Fruit fly (Drosophila melanogaster) whole organism, larva: ENCODE measurements around the gene CG4701.
"Not testable (repeated sequence)": the region's sequence is repeated elsewhere in the genome, so short reads cannot be mapped to it uniquely, and the experiment has no call there.

Source experiments
- noc ChIP-seq: fragments of 200-800 bp; sonication (Bioruptor generic); optimal IDR thresholded peaks from 3 replicates; lab custom pipeline; 2019; ENCODE audit warnings: missing biosample characterization, mild to moderate bottlenecking, missing genetic modification characterization, moderate library complexity

The CG4701 gene

dm6 chr2L:14765608-14766007 lies at the start of gene CG4701:
TSS of gene CG4701 (plus strand) at chr2L:14765908.
- TF ChIP-seq noc (tag; lab: Kevin White, UChicago): no peak

- no peak for TF ChIP-seq noc (tag; lab: Kevin White, UChicago)
Measured at dm6 chr2L:14730077-14730476, 35.6 kb upstream of the CG4701 start, which contains the start of gene CG42685. TSS of gene CG42685 (minus strand) at chr2L:14730177.

dm6 chr2L:14735543-14735942 lies 30.2 kb upstream of the CG4701 start, which contains the start of gene CG31835:
TSS of gene CG31835 (plus strand) at chr2L:14735843.
- TF ChIP-seq noc (tag; lab: Kevin White, UChicago): not testable (repeated sequence)

- TF ChIP-seq noc (tag; lab: Kevin White, UChicago): not testable (repeated sequence)
Measured at dm6 chr2L:14737669-14738068, 28.0 kb upstream of the CG4701 start, which contains the start of gene CG31775. TSS of gene CG31775 (minus strand) at chr2L:14737769.

dm6 chr2L:14739614-14740013 lies 26.1 kb upstream of the CG4701 start, which contains the start of gene CG42585:
TSS of gene CG42585 (plus strand) at chr2L:14739914.
- not testable (repeated sequence) for TF ChIP-seq noc (tag; lab: Kevin White, UChicago)

- not testable (repeated sequence) for TF ChIP-seq noc (tag; lab: Kevin White, UChicago)
Measured at dm6 chr2L:14741740-14742139, 24.0 kb upstream of the CG4701 start, which contains the start of gene CG42586. TSS of gene CG42586 (minus strand) at chr2L:14741840.

- not testable (repeated sequence) for TF ChIP-seq noc (tag; lab: Kevin White, UChicago)
Measured at dm6 chr2L:14742893-14743292, 22.8 kb upstream of the CG4701 start, which contains the start of gene CG34166. TSS of gene CG34166 (plus strand) at chr2L:14743193.

dm6 chr2L:14743337-14743736 lies 22.4 kb upstream of the CG4701 start:
- TF ChIP-seq noc (tag; lab: Kevin White, UChicago): no peak

- no peak for TF ChIP-seq noc (tag; lab: Kevin White, UChicago)
Measured at dm6 chr2L:14744121-14744520, 21.6 kb upstream of the CG4701 start, which contains the start of gene CG42681. TSS of gene CG42681 (plus strand) at chr2L:14744421.

- TF ChIP-seq noc (tag; lab: Kevin White, UChicago): no peak
Measured at dm6 chr2L:14745068-14745467, 20.6 kb upstream of the CG4701 start, which contains the start of gene CG42587. TSS of gene CG42587 (minus strand) at chr2L:14745210.

- TF ChIP-seq noc (tag; lab: Kevin White, UChicago): no peak
Measured at dm6 chr2L:14746068-14746467, 19.6 kb upstream of the CG4701 start.

dm6 chr2L:14760467-14760866 lies 5.2 kb upstream of the CG4701 start, which contains the start of gene CG4691:
TSS of gene CG4691 (plus strand) at chr2L:14760767.
- no peak for TF ChIP-seq noc (tag; lab: Kevin White, UChicago)

- TF ChIP-seq noc (tag; lab: Kevin White, UChicago): no peak
Measured at dm6 chr2L:14762465-14762864, 3.2 kb upstream of the CG4701 start, which contains the start of gene CSN1a. TSS of gene CSN1a (plus strand) at chr2L:14762765.

- no peak for TF ChIP-seq noc (tag; lab: Kevin White, UChicago)
Measured at dm6 chr2L:14774713-14775112, 9.0 kb downstream of the CG4701 start, which contains the start of gene CG4650. TSS of gene CG4650 (minus strand) at chr2L:14774981.

dm6 chr2L:14784498-14784897 lies 18.8 kb downstream of the CG4701 start, which contains the start of gene CG18636:
TSS of gene CG18636 (minus strand) at chr2L:14784598.
- no peak for TF ChIP-seq noc (tag; lab: Kevin White, UChicago)

- no peak for TF ChIP-seq noc (tag; lab: Kevin White, UChicago)
Measured at dm6 chr2L:14796542-14796941, 30.8 kb downstream of the CG4701 start, which contains the start of gene CG18420. TSS of gene CG18420 (minus strand) at chr2L:14796642.

- no peak for TF ChIP-seq noc (tag; lab: Kevin White, UChicago)
Measured at dm6 chr2L:14797554-14797953, 31.8 kb downstream of the CG4701 start.
